Fruit fly (Drosophila melanogaster): Measurements from ENCODE around the gene CG9400.

Gene CG9400

dm6 chrX:14247035-14247786 is 42.0 kb downstream of the CG9400 start, which contains the start of gene mud (continued):
- TF ChIP-seq CG1832 (GFP tag; optimal IDR thresholded peaks at IDR 0.05) (no peak), CG6689 (GFP tag; IDR thresholded peaks at IDR 0.05) (0 out of 2 replicates have a peak, but pooled peaks have one; percentile 36), Six4 (GFP tag; optimal IDR thresholded peaks at IDR 0.05) (no peak), sima (GFP tag; optimal IDR thresholded peaks at IDR 0.05) (no peak), CG9609 (GFP tag; optimal IDR thresholded peaks at IDR 0.05) (no peak), yki (optimal IDR thresholded peaks at IDR 0.05) (no peak), CG6175 (GFP tag; IDR thresholded peaks at IDR 0.05) (no peak), B-H2 (GFP tag; optimal IDR thresholded peaks at IDR 0.05) (no peak), CG43689 (GFP tag; IDR thresholded peaks at IDR 0.05) (no peak), CG18619 (GFP tag; optimal IDR thresholded peaks at IDR 0.05) (peak; percentile 12), CG3163 (GFP tag; optimal IDR thresholded peaks at IDR 0.05) (no peak), al (GFP tag; IDR thresholded peaks at IDR 0.05) (no peak), Drgx (GFP tag; IDR thresholded peaks at IDR 0.05) (no peak), BtbVII (GFP tag; optimal IDR thresholded peaks at IDR 0.05) (no peak), klu (GFP tag; IDR thresholded peaks at IDR 0.05) (no peak), bab2 (GFP tag; optimal IDR thresholded peaks at IDR 0.05) (no peak), pum (GFP tag; optimal IDR thresholded peaks at IDR 0.05) (no peak), ftz-f1 (GFP tag; optimal IDR thresholded peaks at IDR 0.05) (no peak), CG12236 (GFP tag; optimal IDR thresholded peaks at IDR 0.05) (no peak), tup (GFP tag; optimal IDR thresholded peaks at IDR 0.05) (no peak), CG12071 (GFP tag; optimal IDR thresholded peaks at IDR 0.05) (no peak), Dek (tag; optimal IDR thresholded peaks at IDR 0.05) (no peak), CG1792 (GFP tag; optimal IDR thresholded peaks at IDR 0.05) (no peak), lola (GFP tag; optimal IDR thresholded peaks at IDR 0.05) (peak in 1 of 3 experiments; percentile 41), exex (tag; optimal IDR thresholded peaks at IDR 0.05) (no peak), tll (GFP tag; optimal IDR thresholded peaks at IDR 0.05) (no peak), wdn (GFP tag; IDR thresholded peaks at IDR 0.05) (no peak), sens (GFP tag) (peak; percentile 57), CG4282 (GFP tag; optimal IDR thresholded peaks at IDR 0.05) (no peak), gem (tag; optimal IDR thresholded peaks at IDR 0.05) (no peak), Med (GFP tag) (peak; percentile 79), repo (GFP tag; optimal IDR thresholded peaks at IDR 0.05) (no peak), PHDP (tag; optimal IDR thresholded peaks at IDR 0.05) (no peak), CG10147 (GFP tag; optimal IDR thresholded peaks at IDR 0.05) (no peak), CG31441 (GFP tag; IDR thresholded peaks at IDR 0.05) (no peak), CG3847 (GFP tag; IDR thresholded peaks at IDR 0.05) (no peak), H15 (GFP tag; IDR thresholded peaks at IDR 0.05) (no peak), D19A (tag; optimal IDR thresholded peaks at IDR 0.05) (no peak), ap (GFP tag; IDR thresholded peaks at IDR 0.05) (0 out of 2 replicates have a peak, but pooled peaks have one; percentile 7), insv (GFP tag; optimal IDR thresholded peaks at IDR 0.05) (peak in 1 of 2 experiments; percentile 14), sna (GFP tag; IDR thresholded peaks at IDR 0.05; ENCODE audit: partially characterized antibody) (peak; percentile 52; the same call in 1 of the 2 replicates), Atf6 (GFP tag; IDR thresholded peaks at IDR 0.05) (no peak), CG17829 (tag; optimal IDR thresholded peaks at IDR 0.05) (peak; percentile 53), HLHmδ (GFP tag; optimal IDR thresholded peaks at IDR 0.05) (no peak), Sin3A (optimal IDR thresholded peaks at IDR 0.05) (peak; percentile 42), CG14710 (tag; optimal IDR thresholded peaks at IDR 0.05) (peak; percentile 71), Ssrp (tag; optimal IDR thresholded peaks at IDR 0.05) (peak; percentile 16), CG15479 (GFP tag; optimal IDR thresholded peaks at IDR 0.05) (no peak), cad (GFP tag; optimal IDR thresholded peaks at IDR 0.05) (no peak), CG7556 (GFP tag; optimal IDR thresholded peaks at IDR 0.05) (no peak), zf30C (GFP tag; optimal IDR thresholded peaks at IDR 0.05) (no peak)

Measured in whole organism, embryonic.